Fruit fly (Drosophila melanogaster): ENCODE results near the gene His4r.

The His4r gene

dm6 chr3R:14649307-14650239 is 24.0 kb downstream of the His4r start (continued):
- TF ChIP-seq gfzf (GFP tag; optimal IDR thresholded peaks at IDR 0.05) (no peak), tll (GFP tag; optimal IDR thresholded peaks at IDR 0.05) (peak in 1 of 2 experiments; percentile 44), Antp (GFP tag; optimal IDR thresholded peaks at IDR 0.05) (no peak), gcm2 (GFP tag; optimal IDR thresholded peaks at IDR 0.05) (no peak), ssp (GFP tag; IDR thresholded peaks at IDR 0.05) (no peak), CG34376 (GFP tag; optimal IDR thresholded peaks at IDR 0.05) (no peak), dmrt11E (tag; optimal IDR thresholded peaks at IDR 0.05) (peak; percentile 11), CG6765 (GFP tag; optimal IDR thresholded peaks at IDR 0.05) (peak; percentile 38), Awh (GFP tag; IDR thresholded peaks at IDR 0.05) (no peak), CG11695 (GFP tag; IDR thresholded peaks at IDR 0.05) (0 out of 3 replicates have a peak, but pooled peaks have one; percentile 22), Drgx (GFP tag; IDR thresholded peaks at IDR 0.05) (peak; percentile 79), Stat92E (GFP tag; optimal IDR thresholded peaks at IDR 0.05) (no peak), Xrp1 (GFP tag; IDR thresholded peaks at IDR 0.05) (no peak), CG15696 (tag; optimal IDR thresholded peaks at IDR 0.05) (no peak), Fer2 (tag; optimal IDR thresholded peaks at IDR 0.05) (no peak), insv (GFP tag; optimal IDR thresholded peaks at IDR 0.05) (no peak), cato (GFP tag; optimal IDR thresholded peaks at IDR 0.05; ENCODE audit: borderline replicate concordance) (no peak), MESR4 (GFP tag; optimal IDR thresholded peaks at IDR 0.05) (no peak), gce (GFP tag; IDR thresholded peaks at IDR 0.05) (no peak), CG10462 (GFP tag; optimal IDR thresholded peaks at IDR 0.05) (no peak), CG8281 (tag; optimal IDR thresholded peaks at IDR 0.05) (no peak), exex (tag; optimal IDR thresholded peaks at IDR 0.05) (no peak), CG1647 (GFP tag; optimal IDR thresholded peaks at IDR 0.05) (no peak), CoRest (tag; optimal IDR thresholded peaks at IDR 0.05) (no peak), CG13296 (GFP tag; optimal IDR thresholded peaks at IDR 0.05) (no peak), CG6683 (GFP tag; optimal IDR thresholded peaks at IDR 0.05) (no peak), tgo (GFP tag; IDR thresholded peaks at IDR 0.05) (no peak), jing (GFP tag; optimal IDR thresholded peaks at IDR 0.05) (no peak), CG15073 (GFP tag; optimal IDR thresholded peaks at IDR 0.05) (no peak), CG7963 (GFP tag; IDR thresholded peaks at IDR 0.05; ENCODE audit: partially characterized antibody) (no peak), CG16815 (GFP tag; optimal IDR thresholded peaks at IDR 0.05) (peak; percentile 5), CG30403 (GFP tag; optimal IDR thresholded peaks at IDR 0.05) (peak; percentile 14), yki (optimal IDR thresholded peaks at IDR 0.05) (no peak), Dfd (GFP tag; optimal IDR thresholded peaks at IDR 0.05) (no peak), CG10654 (GFP tag; optimal IDR thresholded peaks at IDR 0.05) (no peak), Dbx (GFP tag; IDR thresholded peaks at IDR 0.05) (no peak), cg (GFP tag; optimal IDR thresholded peaks at IDR 0.05) (peak; percentile 72), gcm (GFP tag; optimal IDR thresholded peaks at IDR 0.05) (no peak), bowl (GFP tag; IDR thresholded peaks at IDR 0.05) (no peak), Gsc (GFP tag; IDR thresholded peaks at IDR 0.05) (no peak), ara (GFP tag; IDR thresholded peaks at IDR 0.05) (0 out of 2 replicates have a peak, but pooled peaks have one; percentile 27), CG17359 (tag; optimal IDR thresholded peaks at IDR 0.05) (peak; percentile 24), CG2712 (tag; optimal IDR thresholded peaks at IDR 0.05) (peak; percentile 16), Hsf (GFP tag; optimal IDR thresholded peaks at IDR 0.05) (peak; percentile 15), NFAT (GFP tag; IDR thresholded peaks at IDR 0.05) (no peak), prd (optimal IDR thresholded peaks at IDR 0.05) (no peak), prd (GFP tag; IDR thresholded peaks at IDR 0.05) (no peak), CG32772 (GFP tag; IDR thresholded peaks at IDR 0.05) (no peak), CG17612 (GFP tag; IDR thresholded peaks at IDR 0.05) (no peak), Sin3A (optimal IDR thresholded peaks at IDR 0.05) (no peak)
